Worm (Caenorhabditis elegans): Measurements from ENCODE around the gene nlp-51.

- TF ChIP-seq ztf-29 (GFP tag; IDR thresholded peaks at IDR 0.05) (no peak), ref-1 (GFP tag; conservative IDR thresholded peaks at IDR 0.05) (no peak), med-1 (GFP tag; optimal IDR thresholded peaks at IDR 0.05; ENCODE audit: insufficient read depth) (no peak), ztf-23 (GFP tag; IDR thresholded peaks at IDR 0.05) (no peak), tab-1 (GFP tag; IDR thresholded peaks at IDR 0.05) (no peak), flt-1 (GFP tag; IDR thresholded peaks at IDR 0.05) (no peak)
Measured at ce11 chrII:11353471-11353870, 34.0 kb upstream of the nlp-51 start.
